Fruit fly (Drosophila melanogaster): Measurements from ENCODE around the gene CG10749.

CG10749 gene

DNA sequence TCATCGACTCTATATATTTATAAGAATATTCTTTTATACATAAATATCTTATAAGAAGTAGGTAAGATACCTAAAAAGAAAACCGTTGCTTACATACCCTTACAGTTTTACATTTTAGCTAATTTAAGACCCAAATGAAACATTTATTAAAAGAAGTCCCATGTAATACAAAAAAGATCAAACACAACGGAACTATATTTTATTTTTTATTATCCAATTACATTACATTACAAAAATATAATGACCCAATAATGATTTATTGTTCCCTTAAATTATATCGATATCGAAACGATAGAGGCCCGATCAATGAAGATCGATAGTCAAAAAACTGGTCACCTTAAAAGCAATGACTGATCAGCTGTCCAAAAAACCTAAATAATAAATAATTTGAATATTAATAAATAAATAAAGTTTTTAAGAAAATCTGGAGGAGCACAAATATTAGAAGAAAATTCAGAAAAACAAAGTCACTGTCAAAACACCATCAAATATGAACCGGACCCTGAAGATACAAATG lies 35.7 kb downstream of the CG10749 start (continued):
- TF ChIP-seq esg (GFP tag; conservative IDR thresholded peaks at IDR 0.05) (no peak), CG10431 (GFP tag; optimal IDR thresholded peaks at IDR 0.05) (no peak), CG16813 (GFP tag; IDR thresholded peaks at IDR 0.05; ENCODE audit: partially characterized antibody) (peak; percentile 67), Bdp1 (GFP tag; optimal IDR thresholded peaks at IDR 0.05) (no peak), CG2116 (GFP tag; optimal IDR thresholded peaks at IDR 0.05) (peak; percentile 46), mld (GFP tag; IDR thresholded peaks at IDR 0.05; ENCODE audit: partially characterized antibody) (no peak), GATAe (GFP tag; conservative IDR thresholded peaks at IDR 0.05) (no peak), lbe (GFP tag; optimal IDR thresholded peaks at IDR 0.05) (peak; percentile 29), stwl (tag; optimal IDR thresholded peaks at IDR 0.05) (peak; percentile 82), her (GFP tag; optimal IDR thresholded peaks at IDR 0.05) (no peak), ato (GFP tag; IDR thresholded peaks at IDR 0.05; ENCODE audit: partially characterized antibody) (no peak; the same call in 1 of the 2 replicates), Dref (GFP tag; IDR thresholded peaks at IDR 0.05) (peak; percentile 75), pum (GFP tag; optimal IDR thresholded peaks at IDR 0.05) (no peak), Ptx1 (GFP tag; IDR thresholded peaks at IDR 0.05) (no peak), CHES-1-like (GFP tag; optimal IDR thresholded peaks at IDR 0.05) (no peak), NK7.1 (GFP tag; optimal IDR thresholded peaks at IDR 0.05) (no peak), CG13287 (GFP tag; IDR thresholded peaks at IDR 0.05; ENCODE audit: partially characterized antibody) (peak; percentile 75), tin (GFP tag; optimal IDR thresholded peaks at IDR 0.05) (no peak), zen (tag; optimal IDR thresholded peaks at IDR 0.05) (peak; percentile 67)

DNA sequence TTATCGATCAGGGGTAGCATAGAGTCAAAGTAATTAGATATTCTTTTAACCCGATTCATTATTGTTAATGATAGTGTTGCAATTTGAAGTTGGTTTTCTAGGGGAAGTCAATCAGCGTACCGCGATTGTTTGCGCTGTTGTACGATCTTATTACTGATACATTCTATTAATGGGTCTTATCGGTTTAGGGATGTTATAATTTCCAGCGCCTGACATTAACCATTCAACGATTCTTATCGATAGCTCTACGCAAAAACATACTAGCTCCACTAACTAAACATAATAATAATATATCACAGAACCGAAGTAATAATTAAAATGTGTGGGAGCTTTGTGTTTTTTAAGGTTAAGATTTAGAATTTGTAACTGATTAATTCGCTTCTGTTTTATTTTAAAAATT lies 39.2 kb downstream of the CG10749 start, which contains the start of gene Cul6:
Cul6 (minus strand) TSS at position 175 of the 400 bp plus-strand sequence.
- TF ChIP-seq exex (tag; optimal IDR thresholded peaks at IDR 0.05) = peak; percentile 29
- TF ChIP-seq pros (GFP tag; optimal IDR thresholded peaks at IDR 0.05) = no peak
- TF ChIP-seq Dref (GFP tag; IDR thresholded peaks at IDR 0.05) = peak; percentile 55
- TF ChIP-seq zen (tag; optimal IDR thresholded peaks at IDR 0.05) = peak; percentile 29
- TF ChIP-seq Scr (GFP tag; IDR thresholded peaks at IDR 0.05; ENCODE audit: partially characterized antibody) = peak; percentile 32
- peak; percentile 29 for TF ChIP-seq stwl (tag; optimal IDR thresholded peaks at IDR 0.05)
- TF ChIP-seq inv (GFP tag; IDR thresholded peaks at IDR 0.05; ENCODE audit: partially characterized antibody) = peak; percentile 10; the same call in 1 of the 2 replicates
- no peak for TF ChIP-seq HHEX (GFP tag; optimal IDR thresholded peaks at IDR 0.05)
- TF ChIP-seq amos (GFP tag; IDR thresholded peaks at IDR 0.05; ENCODE audit: partially characterized antibody) = peak; percentile 32; the same call in 1 of the 2 replicates
- peak; percentile 57 for TF ChIP-seq Sry-δ (GFP tag; optimal IDR thresholded peaks at IDR 0.05)
- peak; percentile 22 for TF ChIP-seq pzg (GFP tag; optimal IDR thresholded peaks at IDR 0.05)
- no peak for TF ChIP-seq CG7357 (GFP tag; IDR thresholded peaks at IDR 0.05)
- TF ChIP-seq CG17328 (GFP tag; IDR thresholded peaks at IDR 0.05) = no peak
- peak; percentile 60 for TF ChIP-seq ssp (GFP tag; IDR thresholded peaks at IDR 0.05)
- no peak for TF ChIP-seq CG11695 (GFP tag; IDR thresholded peaks at IDR 0.05)
- TF ChIP-seq sens (GFP tag) = peak; percentile 23
- TF ChIP-seq BEAF-32 (GFP tag; optimal IDR thresholded peaks at IDR 0.05) = peak; percentile 59
- TF ChIP-seq CG16813 (GFP tag; IDR thresholded peaks at IDR 0.05; ENCODE audit: partially characterized antibody) = 0 out of 3 replicates have a peak, but pooled peaks have one; percentile 35
- TF ChIP-seq Med (GFP tag) = peak; percentile 52

DNA sequence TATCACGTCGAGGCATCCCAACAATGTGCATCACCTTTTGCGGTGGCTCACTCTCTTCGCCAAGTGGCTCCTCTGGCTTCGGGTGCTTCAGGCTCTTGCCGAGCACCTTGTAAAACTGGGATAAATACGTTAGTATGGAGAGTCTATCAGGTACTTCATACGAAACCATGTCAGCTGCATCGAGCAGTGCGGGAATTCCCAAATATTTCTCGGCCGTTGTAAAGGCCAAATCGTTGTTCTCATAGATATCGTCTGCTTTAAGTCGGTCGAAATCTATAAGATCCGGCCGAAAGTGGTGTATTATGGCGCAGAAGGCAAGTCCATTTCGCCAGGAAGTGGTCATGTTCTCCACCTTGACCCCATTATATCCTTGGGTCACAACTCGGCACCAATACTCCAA lies 42.4 kb downstream of the CG10749 start:
- TF ChIP-seq Awh (GFP tag; IDR thresholded peaks at IDR 0.05) (no peak), chif (GFP tag; optimal IDR thresholded peaks at IDR 0.05) (no peak), CG2116 (GFP tag; optimal IDR thresholded peaks at IDR 0.05) (no peak), hb (GFP tag; IDR thresholded peaks at IDR 0.05; ENCODE audit: partially characterized antibody) (0 out of 3 replicates have a peak, but pooled peaks have one; percentile 49)
